Fruit fly (Drosophila melanogaster) whole organism, adult: Measurements from ENCODE around the gene CG31245.

Experiments used
- CG11617 ChIP-seq: fragments of 200-800 bp; sonication (Bioruptor generic); optimal IDR thresholded peaks from 2 replicates; lab custom pipeline; 2017; ENCODE audit warnings: mild to moderate bottlenecking, missing biosample characterization, missing genetic modification reagents, missing genetic modification characterization
- CG12768 ChIP-seq: fragments of 200-800 bp; sonication (Bioruptor generic); optimal IDR thresholded peaks from 2 replicates; lab custom pipeline; 2017; ENCODE audit warnings: missing biosample characterization, missing genetic modification characterization, mild to moderate bottlenecking, moderate library complexity, missing genetic modification reagents
- CG14711 ChIP-seq: fragments of 200-800 bp; sonication (Bioruptor generic); optimal IDR thresholded peaks from 2 replicates; lab custom pipeline; 2018; ENCODE audit warnings: missing biosample characterization, mild to moderate bottlenecking, missing genetic modification characterization, moderate library complexity
- CG1620 ChIP-seq: fragments of 200-800 bp; sonication (Bioruptor generic); optimal IDR thresholded peaks from 2 replicates; lab custom pipeline; 2016; ENCODE audit warnings: missing biosample characterization, missing genetic modification characterization
- CG33017 ChIP-seq: fragments of 200-800 bp; sonication (Bioruptor generic); optimal IDR thresholded peaks from 2 replicates; lab custom pipeline; 2018; ENCODE audit warnings: missing biosample characterization, mild to moderate bottlenecking, missing genetic modification characterization, moderate library complexity
- CG5204 ChIP-seq: fragments of 200-800 bp; sonication (Bioruptor generic); optimal IDR thresholded peaks from 2 replicates; lab custom pipeline; 2016; ENCODE audit warnings: missing biosample characterization, missing genetic modification characterization
- CG7045 ChIP-seq: fragments of 200-800 bp; sonication (Bioruptor generic); optimal IDR thresholded peaks from 2 replicates; lab custom pipeline; 2017; ENCODE audit warnings: missing biosample characterization, mild to moderate bottlenecking, missing genetic modification characterization
- CG7101 ChIP-seq: fragments of 200-800 bp; sonication (Bioruptor generic); optimal IDR thresholded peaks from 2 replicates; lab custom pipeline; 2018; ENCODE audit warnings: missing biosample characterization, mild to moderate bottlenecking, missing genetic modification characterization, moderate library complexity
- Clk ChIP-seq: fragments of 200-800 bp; sonication (Bioruptor generic); optimal IDR thresholded peaks from 2 replicates; lab custom pipeline; 2017; ENCODE audit warnings: missing biosample characterization, missing genetic modification characterization
- Crg-1 ChIP-seq: fragments of 200-800 bp; sonication (Bioruptor generic); optimal IDR thresholded peaks from 2 replicates; lab custom pipeline; 2016; ENCODE audit warnings: missing biosample characterization, missing genetic modification characterization
- Hr96 ChIP-seq: fragments of 200-800 bp; sonication (Bioruptor generic); optimal IDR thresholded peaks from 2 replicates; lab custom pipeline; 2016; ENCODE audit warnings: missing biosample characterization, missing genetic modification characterization
- Mnt ChIP-seq: fragments of 200-800 bp; sonication (Bioruptor generic); optimal IDR thresholded peaks from 2 replicates; lab custom pipeline; 2016; ENCODE audit warnings: missing biosample characterization, mild to moderate bottlenecking, missing genetic modification characterization
- bab1 ChIP-seq: fragments of 200-800 bp; sonication (Bioruptor generic); optimal IDR thresholded peaks from 3 replicates; lab custom pipeline; 2019; ENCODE audit warnings: missing biosample characterization, mild to moderate bottlenecking, missing genetic modification characterization, moderate library complexity
- cic ChIP-seq: fragments of 200-800 bp; sonication (Bioruptor generic); optimal IDR thresholded peaks from 2 replicates; lab custom pipeline; 2017; ENCODE audit warnings: missing biosample characterization, mild to moderate bottlenecking, missing genetic modification characterization, moderate library complexity
- cnc ChIP-seq, 2 experiments: fragments of >200 bp; optimal IDR thresholded peaks; 2 replicates each; lab custom pipeline; 2017
- kay ChIP-seq: fragments of 200-800 bp; sonication (Bioruptor generic); peaks from one replicate; lab custom pipeline; 2016; ENCODE audit warnings: missing biosample characterization, missing genetic modification characterization, borderline replicate concordance
- ovo ChIP-seq: fragments of 200-800 bp; sonication (Bioruptor generic); optimal IDR thresholded peaks from 2 replicates; lab custom pipeline; 2016; ENCODE audit warnings: missing biosample characterization, missing genetic modification characterization
- pad ChIP-seq: fragments of 200-800 bp; sonication (Bioruptor generic); optimal IDR thresholded peaks from 3 replicates; lab custom pipeline; 2017; ENCODE audit warnings: missing biosample characterization, missing genetic modification characterization, mild to moderate bottlenecking, moderate library complexity, missing genetic modification reagents
- tj ChIP-seq: fragments of 200-800 bp; sonication (Bioruptor generic); optimal IDR thresholded peaks from 3 replicates; lab custom pipeline; 2017; ENCODE audit warnings: missing biosample characterization, mild to moderate bottlenecking, missing genetic modification characterization, moderate library complexity
- toe ChIP-seq: fragments of 200-800 bp; sonication (Bioruptor generic); optimal IDR thresholded peaks from 2 replicates; lab custom pipeline; 2016; ENCODE audit warnings: missing biosample characterization, missing genetic modification characterization

CG31245 gene

DNA sequence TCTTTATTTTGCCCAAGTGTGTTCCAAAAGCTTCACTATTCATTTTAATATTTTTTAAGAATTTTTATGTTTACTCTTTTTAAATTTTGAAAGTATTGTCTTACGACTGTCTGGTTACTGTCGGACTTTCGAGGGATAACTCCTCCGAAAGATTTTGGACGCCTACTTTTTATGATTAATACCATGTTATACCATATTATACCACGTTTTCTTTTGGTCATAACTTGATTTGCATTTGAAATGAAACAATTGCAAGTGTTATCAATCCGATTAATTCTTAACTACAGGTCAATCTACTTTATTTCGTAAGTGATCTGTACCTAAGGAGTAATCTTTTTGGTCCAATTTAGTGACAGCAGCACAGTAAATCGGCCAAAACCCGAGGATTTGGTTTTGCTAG lies 1.1 kb downstream of the CG31245 start, which contains the start of gene CG31404:
CG31404 (minus strand) TSS at position 101 of the 400 bp plus-strand sequence.
- TF ChIP-seq CG11617 (GFP tag; lab: Kevin White, UChicago) (no peak), Hr96 (GFP tag; lab: Kevin White, UChicago) (no peak), CG12768 (GFP tag; lab: Kevin White, UChicago) (no peak), kay (no peak), CG5204 (GFP tag; lab: Kevin White, UChicago) (no peak), tj (no peak), Mnt (GFP tag; lab: Kevin White, UChicago) (no peak), bab1 (GFP tag; lab: Kevin White, UChicago) (no peak), cic (GFP tag; lab: Kevin White, UChicago) (no peak), CG14711 (tag; lab: Kevin White, UChicago) (no peak), cnc (optimal IDR thresholded peaks at IDR 0.05; lab: Kevin White, UChicago) (no peak), CG7101 (no peak), CG33017 (tag; lab: Kevin White, UChicago) (no peak), ovo (GFP tag; lab: Kevin White, UChicago) (no peak), CG1620 (GFP tag; lab: Kevin White, UChicago) (no peak), pad (GFP tag; lab: Kevin White, UChicago) (no peak), toe (GFP tag; lab: Kevin White, UChicago) (no peak), CG7045 (GFP tag; lab: Kevin White, UChicago) (no peak)

dm6 chr3R:19374689-19375088 lies 2.3 kb downstream of the CG31245 start, which contains the start of gene CG3581:
CG3581 (minus strand) TSS chr3R:19374789.
- no peak for TF ChIP-seq Mnt (GFP tag; lab: Kevin White, UChicago)

- TF ChIP-seq CG14711 (tag; lab: Kevin White, UChicago) (no peak), cic (GFP tag; lab: Kevin White, UChicago) (no peak), Hr96 (GFP tag; lab: Kevin White, UChicago) (no peak), toe (GFP tag; lab: Kevin White, UChicago) (no peak), CG33017 (tag; lab: Kevin White, UChicago) (no peak), bab1 (GFP tag; lab: Kevin White, UChicago) (no peak), Mnt (GFP tag; lab: Kevin White, UChicago) (no peak), CG7101 (no peak), Crg-1 (GFP tag; lab: Kevin White, UChicago) (no peak), CG1620 (GFP tag; lab: Kevin White, UChicago) (no peak), CG11617 (GFP tag; lab: Kevin White, UChicago) (no peak)
These were observed 6.3 kb downstream of the CG31245 start for dm6 chr3R:19370693-19371092.

DNA sequence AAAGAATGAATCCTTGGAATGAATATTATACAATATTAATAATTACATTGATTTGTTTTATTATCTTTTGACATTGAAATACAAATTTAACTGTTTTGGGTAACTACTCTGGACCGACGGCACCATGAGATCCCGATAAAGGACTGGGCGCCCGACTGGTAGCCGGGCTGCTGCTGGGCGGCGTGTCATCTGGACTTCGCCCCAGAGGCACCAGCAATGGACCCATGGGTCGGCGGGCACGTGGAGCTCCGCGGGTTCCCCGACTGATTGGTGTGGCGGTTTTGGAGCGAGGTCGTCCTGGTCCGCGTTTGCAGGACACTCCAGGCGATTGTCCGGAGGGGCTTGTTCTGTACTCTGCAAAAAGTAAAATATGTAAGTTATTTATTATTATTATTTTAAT lies 8.0 kb downstream of the CG31245 start:
- TF ChIP-seq pad (GFP tag; lab: Kevin White, UChicago) = no peak

DNA sequence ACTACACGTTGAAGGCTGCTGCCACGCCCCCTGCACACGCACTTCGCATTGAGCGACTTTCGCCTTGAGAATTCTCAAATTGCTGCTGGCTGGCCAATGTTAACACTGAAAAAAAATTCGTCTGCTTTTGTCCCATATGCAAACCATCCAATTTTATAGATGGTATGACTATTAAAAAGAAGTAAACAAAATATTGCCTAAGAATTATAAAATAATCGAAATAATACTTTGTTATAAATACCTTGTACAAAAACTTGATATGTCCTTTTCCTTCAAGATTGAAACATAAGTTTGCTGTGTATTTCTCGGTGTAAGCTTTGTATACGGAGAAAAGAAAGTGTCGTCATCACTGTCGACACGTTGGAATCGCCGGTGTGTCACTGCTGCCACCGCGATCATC lies 14.1 kb downstream of the CG31245 start:
- TF ChIP-seq CG12768 (GFP tag; lab: Kevin White, UChicago) (no peak), cic (GFP tag; lab: Kevin White, UChicago) (no peak), Crg-1 (GFP tag; lab: Kevin White, UChicago) (no peak), toe (GFP tag; lab: Kevin White, UChicago) (no peak), cnc (optimal IDR thresholded peaks at IDR 0.05; lab: Kevin White, UChicago) (no peak), tj (no peak), CG11617 (GFP tag; lab: Kevin White, UChicago) (no peak), CG7101 (no peak), Clk (no peak)

dm6 chr3R:19353751-19354150 lies 23.3 kb downstream of the CG31245 start, which contains the start of gene CG43203:
CG43203 (plus strand) TSS chr3R:19354051.
- no peak for TF ChIP-seq CG12768 (GFP tag; lab: Kevin White, UChicago)

DNA sequence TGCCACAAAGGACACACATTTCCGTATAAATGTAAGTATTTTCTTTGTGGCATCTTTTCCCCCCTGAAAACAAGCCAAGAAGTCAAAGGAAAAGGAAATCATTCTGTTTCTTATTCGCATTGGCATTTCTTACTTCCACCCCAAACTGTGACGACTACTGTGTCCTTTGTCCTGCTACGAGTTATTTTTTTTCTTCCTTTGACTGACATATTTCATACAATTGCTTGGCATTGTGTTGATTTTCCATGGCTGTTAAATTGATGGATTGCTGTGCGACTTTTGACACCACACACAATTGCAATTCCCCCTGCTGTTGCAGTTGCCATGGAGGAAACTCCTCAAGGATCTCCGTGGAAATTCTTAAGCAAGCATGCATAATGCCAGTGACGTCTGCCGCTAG lies 24.9 kb downstream of the CG31245 start:
- no peak for TF ChIP-seq Mnt (GFP tag; lab: Kevin White, UChicago)
- no peak for TF ChIP-seq tj
- no peak for TF ChIP-seq cic (GFP tag; lab: Kevin White, UChicago)
- no peak for TF ChIP-seq Crg-1 (GFP tag; lab: Kevin White, UChicago)

DNA sequence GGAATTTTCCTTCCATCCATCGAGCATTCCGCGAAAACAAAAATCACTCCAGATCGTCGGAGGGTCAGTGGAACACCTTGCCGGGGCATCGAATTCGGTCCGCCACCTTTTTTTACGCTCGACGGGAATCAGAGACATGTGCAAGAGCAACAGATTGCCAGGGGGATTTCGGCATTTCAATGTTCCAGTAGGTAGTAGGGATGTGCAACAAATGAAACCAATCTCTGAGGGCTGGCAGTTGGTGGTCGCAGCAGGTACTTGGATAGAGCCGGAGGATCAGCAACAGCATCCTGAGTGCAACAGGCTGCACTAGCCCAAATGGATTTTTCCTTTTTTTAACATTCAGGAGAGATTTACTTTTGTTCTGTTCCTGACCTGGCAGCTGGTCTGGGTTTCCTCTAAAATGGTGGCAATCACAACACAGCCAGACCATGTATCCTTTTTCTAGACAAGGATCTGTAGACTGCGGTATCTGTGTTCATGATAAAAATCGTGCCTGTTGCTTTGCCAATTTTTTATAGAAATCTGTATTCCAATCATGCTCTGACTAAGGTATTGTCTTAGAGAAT lies 26.6 kb downstream of the CG31245 start:
- no peak for TF ChIP-seq tj
